Fruit fly (Drosophila melanogaster) Kc167 (cell line): ENCODE measurements around the gene ninaB.

Source experiments
- insv ChIP-seq: fragments of >200 bp; optimal IDR thresholded peaks from 3 replicates; lab custom pipeline; 2018; ENCODE audit warnings: missing external identifiers
- psq ChIP-seq: fragments of >200 bp; optimal IDR thresholded peaks from 2 replicates; lab custom pipeline; 2017; ENCODE audit warnings: missing external identifiers

DNA sequence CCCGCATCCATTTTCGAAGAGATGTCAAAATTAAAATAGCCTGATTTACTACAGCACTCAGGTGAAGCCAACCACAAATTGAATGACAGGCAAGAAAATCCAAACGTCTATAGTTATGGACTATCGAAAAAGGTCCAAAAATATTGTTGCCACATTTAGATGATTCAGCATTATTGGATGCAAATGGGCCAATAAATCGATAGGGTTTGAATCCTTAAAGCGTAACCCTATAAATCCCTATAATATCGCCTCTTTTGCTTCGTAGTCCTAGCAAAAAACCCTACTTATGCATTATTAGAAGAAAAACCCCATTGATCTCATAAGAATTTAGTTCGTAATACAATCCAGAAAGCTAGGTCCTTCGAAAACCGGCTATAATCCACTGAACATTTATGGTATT, 44.1 kb upstream of the ninaB start, which contains the start of gene Rbp4:
- TF ChIP-seq insv (lab: Kevin White, UChicago) (no peak), psq (no peak)
